Worm (Caenorhabditis elegans) whole organism, L2 larva: ENCODE results near the gene B0507.8.

Experiments used
- mdl-1 ChIP-seq, 2 experiments: fragments of 150-350 bp in 1 of 2; sonication (generic microtip) in 1 of 2; optimal IDR thresholded peaks; 2 replicates each; lab custom pipeline; 2017; ENCODE audit warnings: missing biosample characterization in 2 of 2, missing genetic modification characterization in 2 of 2
- nhr-10 ChIP-seq: sonication (generic microtip); optimal IDR thresholded peaks from 2 replicates; lab custom pipeline; 2017; ENCODE audit warnings: missing biosample characterization, missing genetic modification characterization
- nhr-21 ChIP-seq: fragments of 150-350 bp; optimal IDR thresholded peaks from 2 replicates; lab custom pipeline; 2014; ENCODE audit warnings: missing biosample characterization, missing genetic modification characterization

DNA sequence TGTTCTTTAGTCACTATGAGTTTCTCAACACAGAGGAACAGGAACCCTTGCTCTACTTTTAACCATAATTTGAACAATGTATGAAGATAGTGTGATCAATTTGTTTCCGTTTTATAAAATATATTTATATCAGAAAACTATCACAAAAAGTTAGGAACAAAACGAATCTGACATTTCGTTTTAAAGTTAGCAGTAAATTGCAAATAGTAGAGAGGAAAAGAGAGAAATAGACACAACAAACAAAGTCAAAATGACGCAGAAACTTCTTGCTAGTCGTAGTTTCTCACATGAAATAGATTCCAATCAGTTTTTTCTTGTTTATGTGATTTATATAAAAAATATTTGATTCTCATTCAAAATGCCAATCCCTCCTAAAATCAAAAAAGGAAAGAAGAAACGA is 33.7 kb downstream of the B0507.8 start, which contains the start of gene ZC196.5:
- TF ChIP-seq nhr-10 (tag; lab: Kevin White, UChicago) (no peak), nhr-21 (tag; lab: Kevin White, UChicago) (no peak), mdl-1 (tag; optimal IDR thresholded peaks at IDR 0.05; lab: Kevin White, UChicago) (no peak)
